Fruit fly (Drosophila melanogaster): ENCODE data around the gene CG7840.

The CG7840 gene

DNA sequence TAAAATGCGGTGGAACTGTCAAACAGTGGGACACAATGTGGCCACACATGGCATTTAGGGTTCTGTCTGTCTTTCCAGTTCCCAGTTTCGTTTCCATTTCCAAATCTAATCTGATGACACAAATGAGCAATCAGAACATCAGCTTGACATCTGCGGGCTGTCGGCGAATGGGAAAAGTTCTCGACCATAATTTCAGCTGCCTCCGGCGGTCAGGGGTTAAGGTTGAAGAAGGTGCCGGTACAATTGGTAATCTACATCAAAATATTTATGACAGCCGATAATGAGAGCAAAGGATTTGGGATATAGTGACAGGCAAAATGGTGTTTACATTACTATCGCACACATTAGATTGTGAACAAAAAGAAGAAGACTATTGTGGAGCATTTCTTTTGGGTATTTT, 23.5 kb upstream of the CG7840 start:
- TF ChIP-seq kay (GFP tag; ENCODE audit: borderline replicate concordance) (no peak), CG7045 (GFP tag; optimal IDR thresholded peaks at IDR 0.05) (no peak), Crg-1 (GFP tag; optimal IDR thresholded peaks at IDR 0.05) (no peak), CG12768 (GFP tag; optimal IDR thresholded peaks at IDR 0.05) (no peak), bab1 (GFP tag; optimal IDR thresholded peaks at IDR 0.05) (no peak), Mnt (GFP tag; optimal IDR thresholded peaks at IDR 0.05) (no peak)

dm6 chr2L:8284913-8285619, 20.3 kb upstream of the CG7840 start:
- TF ChIP-seq Crg-1 (GFP tag; optimal IDR thresholded peaks at IDR 0.05), result no peak
- no peak for TF ChIP-seq cic (GFP tag; optimal IDR thresholded peaks at IDR 0.05)
- no peak for TF ChIP-seq CG7101 (tag; optimal IDR thresholded peaks at IDR 0.05)
- no peak for TF ChIP-seq CG7045 (GFP tag; optimal IDR thresholded peaks at IDR 0.05)
- no peak for TF ChIP-seq Clk (GFP tag; optimal IDR thresholded peaks at IDR 0.05)
- no peak for TF ChIP-seq tj (GFP tag; optimal IDR thresholded peaks at IDR 0.05)
- TF ChIP-seq cnc (optimal IDR thresholded peaks at IDR 0.05), result no peak
- TF ChIP-seq bab1 (GFP tag; optimal IDR thresholded peaks at IDR 0.05), result no peak
- TF ChIP-seq toe (GFP tag; optimal IDR thresholded peaks at IDR 0.05), result no peak
- TF ChIP-seq CG11617 (GFP tag; optimal IDR thresholded peaks at IDR 0.05), result no peak
- no peak for TF ChIP-seq pad (GFP tag; optimal IDR thresholded peaks at IDR 0.05)
- TF ChIP-seq CG12768 (GFP tag; optimal IDR thresholded peaks at IDR 0.05), result no peak
- no peak for TF ChIP-seq CG14711 (tag; optimal IDR thresholded peaks at IDR 0.05)

DNA sequence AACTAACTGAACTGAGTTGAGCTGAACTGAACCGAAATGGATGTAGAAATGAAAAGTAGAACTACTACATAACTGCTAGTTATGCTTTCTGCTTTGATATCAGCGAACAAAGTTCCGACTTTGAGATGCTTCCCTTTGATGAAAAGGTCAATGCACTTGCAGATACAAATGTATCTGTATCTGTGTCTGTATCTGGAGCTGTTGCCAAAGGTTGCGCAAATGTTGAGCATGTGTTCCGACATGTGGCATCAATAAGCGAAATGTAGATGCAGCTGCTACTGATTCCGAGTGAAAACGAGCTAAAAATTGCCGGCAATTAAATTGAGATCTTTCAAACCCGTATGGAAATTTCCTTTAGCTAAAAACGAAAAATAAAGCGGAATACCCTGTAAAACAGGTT, 18.8 kb upstream of the CG7840 start:
- TF ChIP-seq CG5204 (GFP tag; optimal IDR thresholded peaks at IDR 0.05) (no peak), bab1 (GFP tag; optimal IDR thresholded peaks at IDR 0.05) (no peak), CG12768 (GFP tag; optimal IDR thresholded peaks at IDR 0.05) (no peak), CG14711 (tag; optimal IDR thresholded peaks at IDR 0.05) (no peak), cic (GFP tag; optimal IDR thresholded peaks at IDR 0.05) (no peak), ovo (GFP tag; optimal IDR thresholded peaks at IDR 0.05) (no peak), CG1620 (GFP tag; optimal IDR thresholded peaks at IDR 0.05) (no peak), Mnt (GFP tag; optimal IDR thresholded peaks at IDR 0.05) (no peak), CG33017 (tag; optimal IDR thresholded peaks at IDR 0.05) (no peak), tj (GFP tag; optimal IDR thresholded peaks at IDR 0.05) (no peak), Clk (GFP tag; optimal IDR thresholded peaks at IDR 0.05) (no peak), CG11617 (GFP tag; optimal IDR thresholded peaks at IDR 0.05) (no peak), pad (GFP tag; optimal IDR thresholded peaks at IDR 0.05) (no peak), Hr96 (GFP tag; optimal IDR thresholded peaks at IDR 0.05) (no peak)

DNA sequence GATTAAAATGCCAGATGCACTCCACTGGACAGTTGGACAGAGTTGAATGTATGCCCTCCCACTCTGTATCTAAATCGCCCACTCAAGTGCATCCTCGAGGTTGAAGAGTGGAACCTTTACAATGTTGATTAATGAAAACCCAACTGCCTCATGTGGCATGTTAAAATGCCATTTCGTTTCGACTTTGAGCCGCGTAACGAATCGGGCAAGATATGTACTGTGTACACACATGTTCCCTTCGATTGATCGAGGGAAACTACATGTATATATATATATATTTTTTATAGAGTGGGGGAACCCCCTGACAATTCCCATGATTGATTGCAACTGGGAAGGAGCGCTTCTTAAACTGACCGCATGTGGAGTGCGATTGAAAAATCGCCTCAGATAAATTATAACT, 17.3 kb upstream of the CG7840 start:
- TF ChIP-seq pad (GFP tag; optimal IDR thresholded peaks at IDR 0.05) (no peak), CG7045 (GFP tag; optimal IDR thresholded peaks at IDR 0.05) (no peak), CG7101 (tag; optimal IDR thresholded peaks at IDR 0.05) (no peak), toe (GFP tag; optimal IDR thresholded peaks at IDR 0.05) (no peak), CG14711 (tag; optimal IDR thresholded peaks at IDR 0.05) (no peak), CG1620 (GFP tag; optimal IDR thresholded peaks at IDR 0.05) (no peak), CG5204 (GFP tag; optimal IDR thresholded peaks at IDR 0.05) (no peak), tj (GFP tag; optimal IDR thresholded peaks at IDR 0.05) (no peak), ovo (GFP tag; optimal IDR thresholded peaks at IDR 0.05) (no peak), Hr96 (GFP tag; optimal IDR thresholded peaks at IDR 0.05) (no peak), CG33017 (tag; optimal IDR thresholded peaks at IDR 0.05) (no peak), Crg-1 (GFP tag; optimal IDR thresholded peaks at IDR 0.05) (no peak), CG12768 (GFP tag; optimal IDR thresholded peaks at IDR 0.05) (no peak), cnc (optimal IDR thresholded peaks at IDR 0.05) (no peak), Mnt (GFP tag; optimal IDR thresholded peaks at IDR 0.05) (no peak)

DNA sequence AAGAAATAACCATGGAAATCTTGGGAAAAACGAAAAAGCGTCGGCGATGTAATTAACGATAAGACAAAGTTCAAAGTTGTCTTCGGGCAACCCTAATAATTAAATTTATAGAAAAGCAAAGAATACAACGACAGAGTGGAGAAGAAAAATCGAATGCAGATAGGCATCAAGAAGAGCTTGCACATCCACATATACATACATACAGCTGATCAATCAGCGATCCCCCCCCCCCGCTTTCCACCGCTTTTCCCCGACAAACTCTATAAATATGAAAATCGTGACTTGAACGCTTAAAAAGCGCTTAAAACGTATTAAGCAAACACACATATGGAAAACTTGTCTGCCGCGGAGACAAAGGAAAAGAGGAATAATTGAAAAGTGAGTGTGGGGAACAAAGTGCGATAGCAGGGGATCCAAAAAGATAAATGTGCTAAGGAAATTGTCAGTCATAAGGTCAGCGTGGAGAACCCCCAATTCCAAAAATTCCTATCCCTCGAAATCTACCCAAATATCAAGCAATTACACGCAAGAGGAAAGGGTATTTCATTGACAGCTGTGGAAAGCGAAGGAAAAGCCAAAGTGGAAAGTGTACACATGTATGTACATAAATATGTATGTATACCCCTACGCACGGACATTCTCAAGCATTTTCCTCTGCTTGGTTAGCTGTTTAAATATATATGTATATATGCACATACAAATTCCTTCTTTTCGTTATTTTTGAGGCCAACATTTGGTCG, 15.9 kb upstream of the CG7840 start:
- no peak for TF ChIP-seq CG12768 (GFP tag; optimal IDR thresholded peaks at IDR 0.05)
- no peak for TF ChIP-seq ovo (GFP tag; optimal IDR thresholded peaks at IDR 0.05)
- TF ChIP-seq CG1620 (GFP tag; optimal IDR thresholded peaks at IDR 0.05), result no peak

- no peak for TF ChIP-seq ovo (GFP tag; optimal IDR thresholded peaks at IDR 0.05)
- no peak for TF ChIP-seq CG12768 (GFP tag; optimal IDR thresholded peaks at IDR 0.05)
- no peak for TF ChIP-seq CG1620 (GFP tag; optimal IDR thresholded peaks at IDR 0.05)
- TF ChIP-seq CG11617 (GFP tag; optimal IDR thresholded peaks at IDR 0.05), result no peak
- TF ChIP-seq CG14711 (tag; optimal IDR thresholded peaks at IDR 0.05), result no peak
- no peak for TF ChIP-seq Crg-1 (GFP tag; optimal IDR thresholded peaks at IDR 0.05)
- no peak for TF ChIP-seq Hr96 (GFP tag; optimal IDR thresholded peaks at IDR 0.05)
- no peak for TF ChIP-seq pad (GFP tag; optimal IDR thresholded peaks at IDR 0.05)
- no peak for TF ChIP-seq toe (GFP tag; optimal IDR thresholded peaks at IDR 0.05)
- TF ChIP-seq kay (GFP tag; ENCODE audit: borderline replicate concordance), result no peak
- no peak for TF ChIP-seq CG33017 (tag; optimal IDR thresholded peaks at IDR 0.05)
- TF ChIP-seq CG5204 (GFP tag; optimal IDR thresholded peaks at IDR 0.05), result no peak
- TF ChIP-seq CG7101 (tag; optimal IDR thresholded peaks at IDR 0.05), result no peak
- TF ChIP-seq CG7045 (GFP tag; optimal IDR thresholded peaks at IDR 0.05), result no peak
Measured at dm6 chr2L:8290092-8290424, 15.3 kb upstream of the CG7840 start.
